Fruit fly (Drosophila melanogaster) whole organism, embryonic: ENCODE data around the gene CG14400.

Experiments used
- B-H2 ChIP-seq: fragments of 200-800 bp; sonication (Bioruptor generic); optimal IDR thresholded peaks from 2 replicates; lab custom pipeline; 2018; ENCODE audit warnings: missing biosample characterization, mild to moderate bottlenecking, missing genetic modification characterization
- CG11093 ChIP-seq: fragments of 200-800 bp; sonication (Bioruptor generic); IDR thresholded peaks from 3 replicates; pipeline ENCODE4 v1.3.6; 2022; ENCODE audit warnings: missing biosample characterization, missing genetic modification characterization
- CG12769 ChIP-seq: fragments of 200-800 bp; sonication (Bioruptor generic); optimal IDR thresholded peaks from 2 replicates; lab custom pipeline; 2019; ENCODE audit warnings: missing biosample characterization, mild to moderate bottlenecking, missing genetic modification characterization, moderate library complexity
- CG13123 ChIP-seq: fragments of 200-800 bp; sonication (Bioruptor generic); optimal IDR thresholded peaks from 2 replicates; lab custom pipeline; 2016; ENCODE audit warnings: missing biosample characterization, missing genetic modification characterization
- CG13624 ChIP-seq: fragments of 200-800 bp; sonication (Bioruptor generic); optimal IDR thresholded peaks from 2 replicates; lab custom pipeline; 2016; ENCODE audit warnings: missing biosample characterization, missing genetic modification characterization
- CG13894 ChIP-seq: fragments of 200-800 bp; sonication (Bioruptor generic); optimal IDR thresholded peaks from 3 replicates; lab custom pipeline; 2018; ENCODE audit warnings: missing biosample characterization, mild to moderate bottlenecking, missing genetic modification characterization, moderate library complexity
- CG14710 ChIP-seq: fragments of 200-800 bp; sonication (Bioruptor generic); optimal IDR thresholded peaks from 3 replicates; lab custom pipeline; 2019; ENCODE audit warnings: missing biosample characterization, mild to moderate bottlenecking, missing genetic modification characterization, moderate library complexity
- CG15269 ChIP-seq: fragments of 200-800 bp; sonication (Bioruptor generic); optimal IDR thresholded peaks from 2 replicates; lab custom pipeline; 2018; ENCODE audit warnings: missing biosample characterization, mild to moderate bottlenecking, missing genetic modification characterization, moderate library complexity
- CG17568 ChIP-seq: fragments of 200-800 bp; sonication (Bioruptor generic); optimal IDR thresholded peaks from 2 replicates; lab custom pipeline; 2018; ENCODE audit warnings: missing biosample characterization, mild to moderate bottlenecking, missing genetic modification characterization, moderate library complexity
- CG18599 ChIP-seq: fragments of 200-800 bp; sonication (Bioruptor generic); optimal IDR thresholded peaks from 3 replicates; lab custom pipeline; 2017; ENCODE audit warnings: missing biosample characterization, missing genetic modification characterization, mild to moderate bottlenecking, moderate library complexity, missing genetic modification reagents
- CG18619 ChIP-seq: fragments of 200-800 bp; sonication (Bioruptor generic); optimal IDR thresholded peaks from 3 replicates; lab custom pipeline; 2017; ENCODE audit warnings: missing biosample characterization, mild to moderate bottlenecking, missing genetic modification characterization
- CG6689 ChIP-seq: fragments of 200-800 bp; sonication (Bioruptor generic); IDR thresholded peaks from 2 replicates; pipeline ENCODE4 v1.3.6; 2022; ENCODE audit warnings: missing biosample characterization, missing genetic modification characterization
- CG6813 ChIP-seq: fragments of 200-800 bp; sonication (Bioruptor generic); optimal IDR thresholded peaks from 2 replicates; lab custom pipeline; 2017; ENCODE audit warnings: missing biosample characterization, missing genetic modification characterization, mild to moderate bottlenecking, moderate library complexity, missing genetic modification reagents
- CG7372 ChIP-seq: fragments of 200-800 bp; sonication (Bioruptor generic); IDR thresholded peaks from 2 replicates; pipeline ENCODE4 v1.3.6; 2022; ENCODE audit warnings: missing biosample characterization, missing genetic modification characterization
- CG8089 ChIP-seq: fragments of 200-800 bp; sonication (Bioruptor generic); optimal IDR thresholded peaks from 3 replicates; lab custom pipeline; 2016; ENCODE audit warnings: missing biosample characterization, missing genetic modification characterization
- CG8290 ChIP-seq, 3 experiments: fragments of 200-800 bp; sonication (Bioruptor generic); optimal IDR thresholded peaks; 2 replicates each; lab custom pipeline; 2016 to 2019; ENCODE audit warnings: missing biosample characterization in 3 of 3, missing genetic modification characterization in 3 of 3, mild to moderate bottlenecking in 2 of 3, moderate library complexity in 1 of 3
- CG8944 ChIP-seq: fragments of 200-800 bp; sonication (Bioruptor generic); optimal IDR thresholded peaks from 3 replicates; lab custom pipeline; 2016; ENCODE audit warnings: missing biosample characterization, missing genetic modification characterization
- CoRest ChIP-seq: fragments of 200-800 bp; sonication (Bioruptor generic); optimal IDR thresholded peaks from 3 replicates; lab custom pipeline; 2018; ENCODE audit warnings: missing biosample characterization, mild to moderate bottlenecking, missing genetic modification characterization, moderate library complexity
- Dbx ChIP-seq: fragments of 200-800 bp; sonication (Bioruptor generic); IDR thresholded peaks from 3 replicates; pipeline ENCODE4 v1.3.6; 2022; ENCODE audit warnings: missing biosample characterization, missing genetic modification characterization
- Dp ChIP-seq: fragments of 200-800 bp; sonication (Bioruptor generic); optimal IDR thresholded peaks from 2 replicates; lab custom pipeline; 2018; ENCODE audit warnings: missing biosample characterization, mild to moderate bottlenecking, missing genetic modification characterization, moderate library complexity
- Ets65A ChIP-seq: fragments of 200-800 bp; sonication (Bioruptor generic); peaks from one replicate; lab custom pipeline; 2016; ENCODE audit warnings: missing biosample characterization, missing genetic modification characterization
- Fer1 ChIP-seq: fragments of 200-800 bp; sonication (Bioruptor generic); optimal IDR thresholded peaks from 2 replicates; lab custom pipeline; 2017; ENCODE audit warnings: missing biosample characterization, mild to moderate bottlenecking, missing genetic modification characterization
- Hr51 ChIP-seq, 2 experiments: fragments of 200-800 bp; sonication (Bioruptor generic); optimal IDR thresholded peaks; 2 replicates in 1 of 2; 3 replicates in 1 of 2; lab custom pipeline; 2016 to 2018; ENCODE audit warnings: missing biosample characterization in 2 of 2, missing genetic modification characterization in 2 of 2, mild to moderate bottlenecking in 1 of 2, moderate library complexity in 1 of 2
- Med ChIP-seq: fragments of 200-800 bp; sonication (Bioruptor generic); peaks from one replicate; lab custom pipeline; 2016; ENCODE audit warnings: missing biosample characterization, missing genetic modification characterization, mild to moderate bottlenecking, inconsistent platforms, moderate library complexity
- NFAT ChIP-seq: fragments of 200-800 bp; sonication (Bioruptor generic); IDR thresholded peaks from 2 replicates; pipeline ENCODE4 v1.3.6; 2022; ENCODE audit warnings: missing biosample characterization, missing genetic modification characterization
- Nf-YC ChIP-seq: fragments of 200-800 bp; optimal IDR thresholded peaks from 3 replicates; lab custom pipeline; 2019; ENCODE audit warnings: missing biosample characterization, mild to moderate bottlenecking, missing genetic modification characterization, moderate library complexity
- Spps ChIP-seq: fragments of 200-800 bp; sonication (Bioruptor generic); optimal IDR thresholded peaks from 2 replicates; lab custom pipeline; 2018; ENCODE audit warnings: missing biosample characterization, mild to moderate bottlenecking, missing genetic modification characterization
- abd-A ChIP-seq: fragments of 200-800 bp; sonication (Bioruptor generic); optimal IDR thresholded peaks from 3 replicates; lab custom pipeline; 2019; ENCODE audit warnings: missing biosample characterization, mild to moderate bottlenecking, missing genetic modification characterization, moderate library complexity
- ato ChIP-seq: fragments of 200-800 bp; sonication (Bioruptor generic); IDR thresholded peaks from 2 replicates; pipeline ENCODE4 v1.3.6; 2022; ENCODE audit warnings: missing biosample characterization, missing genetic modification characterization; ENCODE audit not compliant: partially characterized antibody
- bowl ChIP-seq: fragments of 200-800 bp; sonication (Bioruptor generic); IDR thresholded peaks from 2 replicates; pipeline ENCODE4 v1.3.6; 2022; ENCODE audit warnings: missing biosample characterization, missing genetic modification characterization
- chinmo ChIP-seq: fragments of 200-800 bp; sonication (Bioruptor generic); IDR thresholded peaks from 4 replicates; pipeline ENCODE4 v1.3.6; 2022; ENCODE audit warnings: missing biosample characterization, missing genetic modification characterization; ENCODE audit not compliant: partially characterized antibody
- crol ChIP-seq: fragments of 200-800 bp; sonication (Bioruptor generic); IDR thresholded peaks from 2 replicates; pipeline ENCODE4 v1.3.6; 2022; ENCODE audit warnings: missing biosample characterization, missing genetic modification characterization
- cwo ChIP-seq: fragments of 200-800 bp; sonication (Bioruptor generic); optimal IDR thresholded peaks from 3 replicates; lab custom pipeline; 2017; ENCODE audit warnings: missing biosample characterization, missing genetic modification characterization, mild to moderate bottlenecking, moderate library complexity, missing genetic modification reagents
- dimm ChIP-seq: fragments of 200-800 bp; sonication (Bioruptor generic); IDR thresholded peaks from 2 replicates; pipeline ENCODE4 v1.3.6; 2022; ENCODE audit warnings: missing biosample characterization, missing genetic modification characterization
- dpn ChIP-seq, 2 experiments: fragments of 200-800 bp; sonication (Bioruptor generic); optimal IDR thresholded peaks; 3 replicates each; lab custom pipeline; 2016; ENCODE audit warnings: missing biosample characterization in 2 of 2, missing genetic modification characterization in 2 of 2
- gem ChIP-seq: fragments of 200-800 bp; sonication (Bioruptor generic); optimal IDR thresholded peaks from 2 replicates; lab custom pipeline; 2019; ENCODE audit warnings: missing biosample characterization, mild to moderate bottlenecking, missing genetic modification characterization, moderate library complexity
- hbn ChIP-seq: fragments of 200-800 bp; sonication (Bioruptor generic); IDR thresholded peaks from 2 replicates; pipeline ENCODE4 v1.3.6; 2022; ENCODE audit warnings: missing biosample characterization, missing genetic modification characterization; ENCODE audit not compliant: partially characterized antibody
- ind ChIP-seq: fragments of 200-800 bp; sonication (Bioruptor generic); optimal IDR thresholded peaks from 3 replicates; lab custom pipeline; 2016; ENCODE audit warnings: missing biosample characterization, missing genetic modification characterization
- nom ChIP-seq: fragments of 200-800 bp; sonication (Bioruptor generic); optimal IDR thresholded peaks from 2 replicates; lab custom pipeline; 2017; ENCODE audit warnings: missing biosample characterization, missing genetic modification characterization, mild to moderate bottlenecking, moderate library complexity, missing genetic modification reagents
- pfk ChIP-seq: fragments of 200-800 bp; sonication (Bioruptor generic); optimal IDR thresholded peaks from 2 replicates; lab custom pipeline; 2018; ENCODE audit warnings: missing biosample characterization, mild to moderate bottlenecking, missing genetic modification characterization, moderate library complexity
- pho ChIP-seq: fragments of 200-800 bp; sonication (Bioruptor generic); optimal IDR thresholded peaks from 2 replicates; lab custom pipeline; 2016; ENCODE audit warnings: missing biosample characterization, missing genetic modification characterization
- sd ChIP-seq: fragments of 200-800 bp; sonication (Bioruptor generic); optimal IDR thresholded peaks from 3 replicates; lab custom pipeline; 2018; ENCODE audit warnings: missing biosample characterization, mild to moderate bottlenecking, missing genetic modification characterization, moderate library complexity
- sens ChIP-seq: fragments of 200-800 bp; sonication (Bioruptor generic); peaks from one replicate; lab custom pipeline; 2016; ENCODE audit warnings: missing biosample characterization, missing genetic modification characterization
- so ChIP-seq: fragments of 200-800 bp; sonication (Bioruptor generic); IDR thresholded peaks from 3 replicates; pipeline ENCODE4 v1.3.6; 2022; ENCODE audit warnings: missing biosample characterization, missing genetic modification characterization
- tgo ChIP-seq: fragments of 200-800 bp; sonication (Bioruptor generic); IDR thresholded peaks from 3 replicates; pipeline ENCODE4 v1.3.6; 2022; ENCODE audit warnings: missing biosample characterization, missing genetic modification characterization
- tio ChIP-seq: fragments of 200-800 bp; sonication (Bioruptor generic); optimal IDR thresholded peaks from 2 replicates; lab custom pipeline; 2017; ENCODE audit warnings: missing biosample characterization, missing genetic modification characterization, inconsistent platforms
- vvl ChIP-seq: fragments of 200-800 bp; sonication (Bioruptor generic); IDR thresholded peaks from 2 replicates; pipeline ENCODE4 v1.3.6; 2022; ENCODE audit warnings: missing biosample characterization, missing genetic modification characterization
- wek ChIP-seq: fragments of 200-800 bp; sonication (Bioruptor generic); optimal IDR thresholded peaks from 3 replicates; lab custom pipeline; 2018; ENCODE audit warnings: missing biosample characterization, mild to moderate bottlenecking, missing genetic modification characterization, moderate library complexity

The CG14400 gene

dm6 chr2L:20880476-20880875 is 22.8 kb upstream of the CG14400 start:
- TF ChIP-seq Ets65A (peak; percentile 71), CG11093 (GFP tag; lab: Robert Waterston, UW) (no peak), pfk (GFP tag; lab: Kevin White, UChicago) (no peak), wek (no peak), gem (peak; percentile 3), sens (peak; percentile 26), nom (no peak), tgo (GFP tag; lab: Robert Waterston, UW) (no peak), tio (GFP tag; lab: Kevin White, UChicago) (peak; percentile 3), ato (GFP tag; lab: Robert Waterston, UW) (no peak), CG18619 (GFP tag; lab: Kevin White, UChicago) (no peak), Dp (GFP tag; lab: Kevin White, UChicago) (no peak), CG6813 (GFP tag; lab: Kevin White, UChicago) (no peak), Med (GFP tag; lab: Kevin White, UChicago) (peak; percentile 43), CG17568 (no peak), Spps (tag; lab: Kevin White, UChicago) (no peak), ind (GFP tag; lab: Kevin White, UChicago) (peak; percentile 10), Hr51 (GFP tag; optimal IDR thresholded peaks at IDR 0.05; lab: Kevin White, UChicago) (no peak), Fer1 (GFP tag; lab: Kevin White, UChicago) (no peak), CG8089 (GFP tag; lab: Kevin White, UChicago) (no peak)

dm6 chr2L:20879567-20880141 is 22.0 kb upstream of the CG14400 start:
- 0 out of 3 replicates have a peak, but pooled peaks have one; percentile 23 for TF ChIP-seq so
- TF ChIP-seq crol: no peak
- peak; percentile 58 for TF ChIP-seq CG12769 (tag; lab: Kevin White, UChicago)
- no peak for TF ChIP-seq CG15269 (tag; lab: Kevin White, UChicago)
- no peak for TF ChIP-seq CG8290 (GFP tag; optimal IDR thresholded peaks at IDR 0.05; lab: Kevin White, UChicago)
- peak in 1 of 2 experiments; percentile 52 for TF ChIP-seq CG8290 (tag; optimal IDR thresholded peaks at IDR 0.05; lab: Kevin White, UChicago)
- peak; percentile 23; the same call in 1 of the 2 replicates for TF ChIP-seq NFAT (GFP tag; lab: Robert Waterston, UW)
- TF ChIP-seq CG13624: peak; percentile 35
- no peak for TF ChIP-seq dpn (GFP tag; optimal IDR thresholded peaks at IDR 0.05; lab: Kevin White, UChicago)
- TF ChIP-seq CG13123 (GFP tag; lab: Kevin White, UChicago): no peak
- TF ChIP-seq CoRest: no peak
- TF ChIP-seq vvl (GFP tag; lab: Robert Waterston, UW): peak; percentile 59; the same call in 1 of the 2 replicates
- TF ChIP-seq dimm (GFP tag; lab: Robert Waterston, UW): no peak
- TF ChIP-seq CG6689 (GFP tag; lab: Robert Waterston, UW): no peak
- TF ChIP-seq Dbx (GFP tag; lab: Robert Waterston, UW): no peak
- TF ChIP-seq CG14710 (tag; lab: Kevin White, UChicago): no peak
- no peak for TF ChIP-seq hbn (GFP tag; lab: Robert Waterston, UW)
- peak; percentile 12 for TF ChIP-seq CG18599 (GFP tag; lab: Kevin White, UChicago)
- no peak for TF ChIP-seq bowl (GFP tag; lab: Robert Waterston, UW)
- no peak for TF ChIP-seq tgo (GFP tag; lab: Robert Waterston, UW)
- peak; percentile 16 for TF ChIP-seq B-H2 (GFP tag; lab: Kevin White, UChicago)
- no peak for TF ChIP-seq pho (GFP tag; lab: Kevin White, UChicago)
- TF ChIP-seq CG13894: peak; percentile 66
- no peak for TF ChIP-seq CG8944 (GFP tag; lab: Kevin White, UChicago)
- 0 out of 4 replicates have a peak, but pooled peaks have one; percentile 47 for TF ChIP-seq chinmo (GFP tag; lab: Robert Waterston, UW)
- peak; percentile 49 for TF ChIP-seq sd
- TF ChIP-seq Nf-YC: no peak
- TF ChIP-seq Med (GFP tag; lab: Kevin White, UChicago): peak; percentile 67
- peak; percentile 81 for TF ChIP-seq cwo (GFP tag; lab: Kevin White, UChicago)
- peak; percentile 44 for TF ChIP-seq abd-A (tag; lab: Kevin White, UChicago)
- no peak for TF ChIP-seq CG7372 (GFP tag; lab: Robert Waterston, UW)
